Worm (Caenorhabditis elegans): ENCODE results near the gene art-1.

DNA sequence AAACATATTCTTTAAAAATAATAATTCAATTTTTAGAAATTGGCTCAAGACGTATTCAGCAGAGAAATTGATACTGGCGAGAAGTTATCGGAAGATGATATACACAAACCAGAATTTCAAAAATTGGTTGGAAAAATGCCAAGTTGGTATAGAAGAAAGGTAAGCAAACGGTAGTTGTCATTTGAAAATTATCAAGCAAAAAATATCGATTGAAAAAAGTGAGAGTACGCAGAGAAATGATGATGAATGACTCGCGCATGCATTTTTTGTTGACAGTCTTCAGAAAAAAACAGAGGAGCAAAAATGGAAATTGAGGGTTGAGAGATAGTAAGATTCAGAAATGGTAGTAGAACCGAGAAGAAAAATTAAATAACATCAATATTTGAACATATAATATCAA is 39.1 kb downstream of the art-1 start:
- TF ChIP-seq W03F9.2 (tag; optimal IDR thresholded peaks at IDR 0.05): no peak
- TF ChIP-seq him-1 (tag; optimal IDR thresholded peaks at IDR 0.05): no peak
- TF ChIP-seq dao-5 (tag; optimal IDR thresholded peaks at IDR 0.05): no peak
